Fruit fly (Drosophila melanogaster) whole organism, embryonic: ENCODE measurements around the gene mRpS9.

Experiments used
- Abd-B ChIP-seq: fragments of 200-800 bp; sonication (Bioruptor generic); optimal IDR thresholded peaks from 2 replicates; lab custom pipeline; 2018; ENCODE audit warnings: missing biosample characterization, mild to moderate bottlenecking, missing genetic modification characterization, moderate library complexity
- Bdp1 ChIP-seq: fragments of 200-800 bp; sonication (Bioruptor generic); optimal IDR thresholded peaks from 3 replicates; lab custom pipeline; 2016; ENCODE audit warnings: missing biosample characterization, missing genetic modification characterization
- CG1024 ChIP-seq: fragments of 200-800 bp; sonication (Bioruptor generic); IDR thresholded peaks from 2 replicates; pipeline ENCODE4 v1.3.6; 2022; ENCODE audit warnings: missing biosample characterization, missing genetic modification characterization
- CG10267 ChIP-seq: fragments of 200-800 bp; sonication (Bioruptor generic); optimal IDR thresholded peaks from 2 replicates; lab custom pipeline; 2018; ENCODE audit warnings: missing biosample characterization, mild to moderate bottlenecking, missing genetic modification characterization, moderate library complexity
- CG10321 ChIP-seq: fragments of 200-800 bp; sonication (Bioruptor generic); IDR thresholded peaks from 2 replicates; pipeline ENCODE4 v1.3.6; 2022; ENCODE audit warnings: missing biosample characterization, missing genetic modification characterization
- CG11723 ChIP-seq: fragments of 200-800 bp; sonication (Bioruptor generic); optimal IDR thresholded peaks from 2 replicates; lab custom pipeline; 2017; ENCODE audit warnings: missing biosample characterization, mild to moderate bottlenecking, missing genetic modification characterization
- CG12769 ChIP-seq: fragments of 200-800 bp; sonication (Bioruptor generic); optimal IDR thresholded peaks from 2 replicates; lab custom pipeline; 2019; ENCODE audit warnings: missing biosample characterization, mild to moderate bottlenecking, missing genetic modification characterization, moderate library complexity
- CG12942 ChIP-seq: fragments of 200-800 bp; sonication (Bioruptor generic); optimal IDR thresholded peaks from 3 replicates; lab custom pipeline; 2016; ENCODE audit warnings: missing biosample characterization, missing genetic modification characterization
- CG14050 ChIP-seq: fragments of 200-800 bp; sonication (Bioruptor generic); IDR thresholded peaks from 3 replicates; pipeline ENCODE4 v1.3.6; 2022; ENCODE audit warnings: missing biosample characterization, missing genetic modification characterization
- CG15479 ChIP-seq: fragments of 200-800 bp; sonication (Bioruptor generic); optimal IDR thresholded peaks from 3 replicates; lab custom pipeline; 2019; ENCODE audit warnings: missing biosample characterization, mild to moderate bottlenecking, missing genetic modification characterization, moderate library complexity
- CG17361 ChIP-seq: fragments of 200-800 bp; sonication (Bioruptor generic); IDR thresholded peaks from 3 replicates; pipeline ENCODE4 v1.3.6; 2022; ENCODE audit warnings: missing biosample characterization, missing genetic modification characterization
- CG30431 ChIP-seq: fragments of 200-800 bp; sonication (Bioruptor generic); optimal IDR thresholded peaks from 2 replicates; lab custom pipeline; 2017; ENCODE audit warnings: missing biosample characterization, missing genetic modification characterization
- CG4820 ChIP-seq: fragments of 200-800 bp; sonication (Bioruptor generic); optimal IDR thresholded peaks from 3 replicates; lab custom pipeline; 2016; ENCODE audit warnings: missing biosample characterization, missing genetic modification characterization
- CG6813 ChIP-seq: fragments of 200-800 bp; sonication (Bioruptor generic); optimal IDR thresholded peaks from 2 replicates; lab custom pipeline; 2017; ENCODE audit warnings: missing biosample characterization, missing genetic modification characterization, mild to moderate bottlenecking, moderate library complexity, missing genetic modification reagents
- CG8281 ChIP-seq: fragments of 200-800 bp; sonication (Bioruptor generic); optimal IDR thresholded peaks from 2 replicates; lab custom pipeline; 2018; ENCODE audit warnings: missing biosample characterization, mild to moderate bottlenecking, missing genetic modification characterization, moderate library complexity
- CG9609 ChIP-seq: fragments of 200-800 bp; sonication (Bioruptor generic); optimal IDR thresholded peaks from 3 replicates; lab custom pipeline; 2016; ENCODE audit warnings: missing biosample characterization, missing genetic modification characterization
- CG9797 ChIP-seq: fragments of 200-800 bp; sonication (Bioruptor generic); optimal IDR thresholded peaks from 3 replicates; lab custom pipeline; 2018; ENCODE audit warnings: missing biosample characterization, mild to moderate bottlenecking, missing genetic modification characterization
- Chrac-16 ChIP-seq: fragments of 200-800 bp; sonication (Bioruptor generic); optimal IDR thresholded peaks from 3 replicates; lab custom pipeline; 2016; ENCODE audit warnings: missing biosample characterization, missing genetic modification characterization
- Doc2 ChIP-seq: fragments of 200-800 bp; sonication (Bioruptor generic); IDR thresholded peaks from 2 replicates; pipeline ENCODE4 v1.3.6; 2022; ENCODE audit warnings: missing biosample characterization, missing genetic modification characterization
- Dp ChIP-seq: fragments of 200-800 bp; sonication (Bioruptor generic); optimal IDR thresholded peaks from 2 replicates; lab custom pipeline; 2018; ENCODE audit warnings: missing biosample characterization, mild to moderate bottlenecking, missing genetic modification characterization, moderate library complexity
- Elba2 ChIP-seq: fragments of 200-800 bp; sonication (Bioruptor generic); optimal IDR thresholded peaks from 3 replicates; lab custom pipeline; 2016; ENCODE audit warnings: missing biosample characterization, missing genetic modification characterization
- Ets97D ChIP-seq: fragments of 200-800 bp; sonication (Bioruptor generic); optimal IDR thresholded peaks from 3 replicates; lab custom pipeline; 2016; ENCODE audit warnings: missing biosample characterization, missing genetic modification characterization
- Fer1 ChIP-seq: fragments of 200-800 bp; sonication (Bioruptor generic); optimal IDR thresholded peaks from 2 replicates; lab custom pipeline; 2017; ENCODE audit warnings: missing biosample characterization, mild to moderate bottlenecking, missing genetic modification characterization
- Fer3 ChIP-seq: fragments of 200-800 bp; sonication (Bioruptor generic); optimal IDR thresholded peaks from 2 replicates; lab custom pipeline; 2018; ENCODE audit warnings: missing biosample characterization, mild to moderate bottlenecking, missing genetic modification characterization, moderate library complexity
- HLH3B ChIP-seq: fragments of 200-800 bp; sonication (Bioruptor generic); IDR thresholded peaks from 2 replicates; pipeline ENCODE4 v1.3.6; 2022; ENCODE audit warnings: missing biosample characterization, missing genetic modification characterization
- NFAT ChIP-seq: fragments of 200-800 bp; sonication (Bioruptor generic); IDR thresholded peaks from 2 replicates; pipeline ENCODE4 v1.3.6; 2022; ENCODE audit warnings: missing biosample characterization, missing genetic modification characterization
- NfI ChIP-seq: fragments of 200-800 bp; sonication (Bioruptor generic); optimal IDR thresholded peaks from 3 replicates; lab custom pipeline; 2018; ENCODE audit warnings: missing biosample characterization, mild to moderate bottlenecking, missing genetic modification characterization, moderate library complexity
- Oli ChIP-seq: fragments of 200-800 bp; sonication (Bioruptor generic); optimal IDR thresholded peaks from 2 replicates; lab custom pipeline; 2018; ENCODE audit warnings: missing biosample characterization, mild to moderate bottlenecking, missing genetic modification characterization, moderate library complexity
- PHDP ChIP-seq: fragments of 200-800 bp; sonication (Bioruptor generic); optimal IDR thresholded peaks from 3 replicates; lab custom pipeline; 2018; ENCODE audit warnings: missing biosample characterization, mild to moderate bottlenecking, missing genetic modification characterization, moderate library complexity
- Stat92E ChIP-seq, 3 experiments: fragments of >200 bp in 2 of 3; fragments of 200-800 bp in 1 of 3; sonication (Bioruptor generic) in 1 of 3; optimal IDR thresholded peaks; 2 replicates each; lab custom pipeline; 2017 to 2019; ENCODE audit warnings: missing biosample characterization in 3 of 3, missing genetic modification characterization in 3 of 3, mild to moderate bottlenecking in 1 of 3, moderate library complexity in 1 of 3
- TFAM ChIP-seq: fragments of 200-800 bp; sonication (Bioruptor generic); optimal IDR thresholded peaks from 2 replicates; lab custom pipeline; 2017; ENCODE audit warnings: missing biosample characterization, missing genetic modification characterization, inconsistent platforms
- Vsx1 ChIP-seq: fragments of 200-800 bp; sonication (Bioruptor generic); optimal IDR thresholded peaks from 2 replicates; lab custom pipeline; 2017; ENCODE audit warnings: missing biosample characterization, mild to moderate bottlenecking, missing genetic modification characterization, missing genetic modification reagents
- abd-A ChIP-seq: fragments of 200-800 bp; sonication (Bioruptor generic); optimal IDR thresholded peaks from 3 replicates; lab custom pipeline; 2019; ENCODE audit warnings: missing biosample characterization, mild to moderate bottlenecking, missing genetic modification characterization, moderate library complexity
- ac ChIP-seq: fragments of 200-800 bp; sonication (Bioruptor generic); optimal IDR thresholded peaks from 3 replicates; lab custom pipeline; 2017; ENCODE audit warnings: missing biosample characterization, mild to moderate bottlenecking, missing genetic modification characterization
- chif ChIP-seq, 2 experiments: fragments of 200-800 bp; sonication (Bioruptor generic); optimal IDR thresholded peaks; 3 replicates each; lab custom pipeline; 2016; ENCODE audit warnings: missing biosample characterization in 2 of 2, missing genetic modification characterization in 2 of 2
- chn ChIP-seq: fragments of 200-800 bp; sonication (Bioruptor generic); optimal IDR thresholded peaks from 2 replicates; lab custom pipeline; 2016; ENCODE audit warnings: missing biosample characterization, missing genetic modification characterization
- danr ChIP-seq: fragments of 200-800 bp; sonication (Bioruptor generic); IDR thresholded peaks from 2 replicates; pipeline ENCODE4 v1.3.6; 2022; ENCODE audit warnings: missing biosample characterization, missing genetic modification characterization
- ewg ChIP-seq: fragments of 200-800 bp; sonication (Bioruptor generic); optimal IDR thresholded peaks from 3 replicates; lab custom pipeline; 2017; ENCODE audit warnings: mild to moderate bottlenecking, missing biosample characterization, missing genetic modification reagents, missing genetic modification characterization
- ind ChIP-seq: fragments of 200-800 bp; sonication (Bioruptor generic); optimal IDR thresholded peaks from 3 replicates; lab custom pipeline; 2016; ENCODE audit warnings: missing biosample characterization, missing genetic modification characterization
- maf-S ChIP-seq: fragments of 200-800 bp; sonication (Bioruptor generic); optimal IDR thresholded peaks from 2 replicates; lab custom pipeline; 2016; ENCODE audit warnings: missing biosample characterization, missing genetic modification characterization
- onecut ChIP-seq: fragments of 200-800 bp; sonication (Bioruptor generic); IDR thresholded peaks from 2 replicates; pipeline ENCODE4 v1.3.6; 2022; ENCODE audit warnings: missing biosample characterization, missing genetic modification characterization
- otp ChIP-seq: fragments of 200-800 bp; sonication (Bioruptor generic); IDR thresholded peaks from 3 replicates; pipeline ENCODE4, ENCODE4 v1.3.6; 2022; ENCODE audit warnings: missing biosample characterization, missing genetic modification characterization
- phol ChIP-seq: fragments of 200-800 bp; sonication (Bioruptor generic); optimal IDR thresholded peaks from 3 replicates; lab custom pipeline; 2018; ENCODE audit warnings: missing biosample characterization, mild to moderate bottlenecking, missing genetic modification characterization, moderate library complexity
- ro ChIP-seq: fragments of 200-800 bp; sonication (Bioruptor generic); IDR thresholded peaks from 2 replicates; pipeline ENCODE4 v1.3.6; 2022; ENCODE audit warnings: missing biosample characterization, missing genetic modification characterization
- run ChIP-seq: fragments of 200-800 bp; sonication (Bioruptor generic); optimal IDR thresholded peaks from 3 replicates; lab custom pipeline; 2018; ENCODE audit warnings: missing biosample characterization, mild to moderate bottlenecking, missing genetic modification characterization
- scrt ChIP-seq: fragments of 200-800 bp; sonication (Bioruptor generic); optimal IDR thresholded peaks from 2 replicates; lab custom pipeline; 2018; ENCODE audit warnings: missing biosample characterization, mild to moderate bottlenecking, missing genetic modification characterization, moderate library complexity
- shn ChIP-seq: fragments of 200-800 bp; sonication (Bioruptor generic); optimal IDR thresholded peaks from 3 replicates; lab custom pipeline; 2016; ENCODE audit warnings: missing biosample characterization, missing genetic modification characterization
- slou ChIP-seq: fragments of 200-800 bp; sonication (Bioruptor generic); optimal IDR thresholded peaks from 3 replicates; lab custom pipeline; 2016; ENCODE audit warnings: missing biosample characterization, missing genetic modification characterization
- tup ChIP-seq: fragments of 200-800 bp; sonication (Bioruptor generic); optimal IDR thresholded peaks from 2 replicates; lab custom pipeline; 2016; ENCODE audit warnings: missing biosample characterization, mild to moderate bottlenecking, missing genetic modification characterization, moderate library complexity
- z ChIP-seq: fragments of 200-800 bp; sonication (Bioruptor generic); IDR thresholded peaks from 3 replicates; pipeline ENCODE4 v1.3.6; 2022; ENCODE audit warnings: missing biosample characterization, missing genetic modification characterization
- zfh1 ChIP-seq: fragments of 200-800 bp; sonication (Bioruptor generic); IDR thresholded peaks from 3 replicates; pipeline ENCODE4 v1.3.6; 2022; ENCODE audit warnings: missing biosample characterization, missing genetic modification characterization

mRpS9 gene

DNA sequence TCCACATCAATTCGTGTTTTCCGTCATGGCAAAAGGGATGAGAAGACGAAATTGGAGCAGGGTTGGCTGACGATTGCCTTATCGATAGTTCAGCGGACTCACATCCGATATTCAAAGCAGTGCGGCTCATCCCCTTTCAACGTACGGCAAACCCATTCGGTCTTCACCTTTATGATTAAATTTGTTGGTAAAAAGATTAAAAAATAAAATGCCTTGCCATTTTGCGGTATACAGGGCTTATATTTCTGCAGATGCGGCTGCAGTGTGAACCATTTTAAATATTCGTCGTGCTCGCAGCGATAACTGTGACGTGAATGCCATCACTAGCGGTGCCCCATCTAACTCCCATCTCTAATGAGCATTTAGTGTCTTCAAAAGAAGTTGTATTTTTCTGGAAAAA, 4.8 kb upstream of the mRpS9 start, which contains the start of the genes Taf7 and EMC1 (continued):
- peak; percentile 22 for TF ChIP-seq Chrac-16 (GFP tag; lab: Kevin White, UChicago)
- TF ChIP-seq CG1024, result no peak
- no peak for TF ChIP-seq zfh1 (GFP tag; lab: Robert Waterston, UW)
- TF ChIP-seq chif (GFP tag; optimal IDR thresholded peaks at IDR 0.05; lab: Kevin White, UChicago), result peak; percentile 7 to 48
- TF ChIP-seq CG9609, result peak; percentile 37
- no peak for TF ChIP-seq Doc2
- no peak for TF ChIP-seq otp (GFP tag; lab: Robert Waterston, UW)
- TF ChIP-seq HLH3B, result no peak
- no peak for TF ChIP-seq CG15479 (GFP tag; lab: Kevin White, UChicago)
- TF ChIP-seq Ets97D (GFP tag; lab: Kevin White, UChicago), result peak; percentile 65
- TF ChIP-seq CG14050 (GFP tag; lab: Robert Waterston, UW), result no peak
- TF ChIP-seq CG12942 (GFP tag; lab: Kevin White, UChicago), result peak; percentile 30
- no peak for TF ChIP-seq run
- TF ChIP-seq ewg (GFP tag; lab: Kevin White, UChicago), result no peak
- peak; percentile 49 for TF ChIP-seq CG9797 (GFP tag; lab: Kevin White, UChicago)
- no peak for TF ChIP-seq Fer1 (GFP tag; lab: Kevin White, UChicago)
- TF ChIP-seq Elba2 (GFP tag; lab: Kevin White, UChicago), result peak; percentile 68
- TF ChIP-seq danr, result no peak
- peak; percentile 84 for TF ChIP-seq phol (tag; lab: Kevin White, UChicago)
- TF ChIP-seq ro (GFP tag; lab: Robert Waterston, UW), result no peak
- no peak for TF ChIP-seq NFAT
- no peak for TF ChIP-seq CG12769
- no peak for TF ChIP-seq onecut
- no peak for TF ChIP-seq CG8281 (tag; lab: Kevin White, UChicago)
- peak; percentile 55 for TF ChIP-seq CG10267 (tag; lab: Kevin White, UChicago)
- TF ChIP-seq Oli (tag; lab: Kevin White, UChicago), result no peak
- no peak for TF ChIP-seq Vsx1 (GFP tag; lab: Kevin White, UChicago)
- TF ChIP-seq abd-A, result no peak
- TF ChIP-seq Bdp1, result peak; percentile 26
- TF ChIP-seq chn (GFP tag; lab: Kevin White, UChicago), result peak; percentile 27
- TF ChIP-seq CG17361 (GFP tag; lab: Robert Waterston, UW), result no peak; the same call in 2 of the 3 replicates
- peak; percentile 31 for TF ChIP-seq Dp (GFP tag; lab: Kevin White, UChicago)
- no peak for TF ChIP-seq tup (GFP tag; lab: Kevin White, UChicago)
- peak; percentile 69 for TF ChIP-seq shn (GFP tag; lab: Kevin White, UChicago)
- TF ChIP-seq TFAM, result no peak
- peak; percentile 44 for TF ChIP-seq slou
- no peak for TF ChIP-seq Fer3
- TF ChIP-seq NfI (GFP tag; lab: Kevin White, UChicago), result no peak
- TF ChIP-seq PHDP (tag; lab: Kevin White, UChicago), result no peak
- peak; percentile 28 for TF ChIP-seq maf-S (GFP tag; lab: Kevin White, UChicago)
- TF ChIP-seq CG30431 (GFP tag; lab: Kevin White, UChicago), result no peak
- TF ChIP-seq CG11723 (GFP tag; lab: Kevin White, UChicago), result no peak
- no peak for TF ChIP-seq z
- peak; percentile 43 for TF ChIP-seq ind
- no peak for TF ChIP-seq scrt
- TF ChIP-seq Stat92E (GFP tag; optimal IDR thresholded peaks at IDR 0.05; lab: Kevin White, UChicago), result peak in 1 of 3 experiments; percentile 29
- peak; percentile 59 for TF ChIP-seq CG4820 (GFP tag; lab: Kevin White, UChicago)
- no peak for TF ChIP-seq Abd-B
- no peak for TF ChIP-seq ac (GFP tag; lab: Kevin White, UChicago)
- TF ChIP-seq CG6813 (GFP tag; lab: Kevin White, UChicago), result no peak
- no peak for TF ChIP-seq CG10321 (GFP tag; lab: Robert Waterston, UW)
